Worm (Caenorhabditis elegans) whole organism, mixed stage, embryonic: ENCODE data around the gene W02H5.8.

ENCODE experiments used
- bed-3 ChIP-seq: fragments of 200-800 bp; sonication (Bioruptor generic); optimal IDR thresholded peaks from 3 replicates; lab custom pipeline; 2018; ENCODE audit warnings: mild to moderate bottlenecking, missing genetic modification characterization, moderate library complexity, missing compliant biosample characterization
- blmp-1 ChIP-seq: fragments of 150-350 bp; optimal IDR thresholded peaks from 2 replicates; lab custom pipeline; 2014; ENCODE audit warnings: missing biosample characterization, missing genetic modification characterization
- ceh-39 ChIP-seq: fragments of 150-350 bp; optimal IDR thresholded peaks from 2 replicates; lab custom pipeline; 2014; ENCODE audit warnings: missing biosample characterization, missing genetic modification characterization
- ceh-43 ChIP-seq: fragments of 200-800 bp; sonication (Bioruptor generic); optimal IDR thresholded peaks from 2 replicates; lab custom pipeline; 2018; ENCODE audit warnings: mild to moderate bottlenecking, missing genetic modification characterization, moderate library complexity, missing compliant biosample characterization
- ceh-83 ChIP-seq: fragments of 200-800 bp; sonication (Bioruptor generic); optimal IDR thresholded peaks from 2 replicates; lab custom pipeline; 2018; ENCODE audit warnings: mild to moderate bottlenecking, missing genetic modification characterization, missing compliant biosample characterization
- ces-1 ChIP-seq: fragments of 150-350 bp; optimal IDR thresholded peaks from 2 replicates; lab custom pipeline; 2014; ENCODE audit warnings: missing biosample characterization, missing genetic modification reagents, missing genetic modification characterization
- cnd-1 ChIP-seq: fragments of 200-800 bp; sonication (Bioruptor generic); optimal IDR thresholded peaks from 2 replicates; lab custom pipeline; 2018; ENCODE audit warnings: mild to moderate bottlenecking, missing genetic modification characterization, missing compliant biosample characterization
- elt-1 ChIP-seq: sonication (generic microtip); optimal IDR thresholded peaks from 2 replicates; lab custom pipeline; 2017; ENCODE audit warnings: missing genetic modification characterization, mild to moderate bottlenecking, missing compliant biosample characterization, antibody characterized with exemption, moderate library complexity, borderline replicate concordance; ENCODE audit not compliant: insufficient read depth
- elt-3 ChIP-seq: fragments of 150-350 bp; optimal IDR thresholded peaks from 2 replicates; lab custom pipeline; 2014; ENCODE audit warnings: missing biosample characterization, missing genetic modification characterization
- flh-1 ChIP-seq: fragments of 200-800 bp; sonication (Bioruptor generic); optimal IDR thresholded peaks from 2 replicates; lab custom pipeline; 2018; ENCODE audit warnings: mild to moderate bottlenecking, missing genetic modification characterization, moderate library complexity, missing compliant biosample characterization
- ham-2 ChIP-seq: fragments of 200-800 bp; sonication (Bioruptor generic); optimal IDR thresholded peaks from 2 replicates; lab custom pipeline; 2018; ENCODE audit warnings: mild to moderate bottlenecking, missing genetic modification characterization, missing compliant biosample characterization
- lin-13 ChIP-seq: fragments of 150-350 bp; optimal IDR thresholded peaks from 2 replicates; lab custom pipeline; 2014; ENCODE audit warnings: missing biosample characterization, missing genetic modification characterization
- lin-32 ChIP-seq: fragments of 200-800 bp; sonication (Bioruptor generic); optimal IDR thresholded peaks from 2 replicates; lab custom pipeline; 2018; ENCODE audit warnings: mild to moderate bottlenecking, missing genetic modification characterization, missing compliant biosample characterization
- lsy-2 ChIP-seq: fragments of 150-350 bp; optimal IDR thresholded peaks from 2 replicates; lab custom pipeline; 2014; ENCODE audit warnings: missing biosample characterization, missing genetic modification characterization
- mab-5 ChIP-seq: fragments of 150-350 bp; optimal IDR thresholded peaks from 2 replicates; lab custom pipeline; 2014; ENCODE audit warnings: missing biosample characterization, missing genetic modification characterization
- mep-1 ChIP-seq: fragments of 150-350 bp; optimal IDR thresholded peaks from 2 replicates; lab custom pipeline; 2017; ENCODE audit warnings: missing biosample characterization, missing genetic modification reagents, missing genetic modification characterization, inconsistent platforms
- mls-2 ChIP-seq: sonication (generic microtip); optimal IDR thresholded peaks from 2 replicates; lab custom pipeline; 2016; ENCODE audit warnings: mild to moderate bottlenecking, missing genetic modification characterization, moderate library complexity, missing compliant biosample characterization
- nhr-12 ChIP-seq: fragments of 150-350 bp; optimal IDR thresholded peaks from 2 replicates; lab custom pipeline; 2014; ENCODE audit warnings: missing biosample characterization, missing genetic modification characterization
- nhr-237 ChIP-seq: fragments of 150-350 bp; optimal IDR thresholded peaks from 2 replicates; lab custom pipeline; 2014; ENCODE audit warnings: missing biosample characterization, missing genetic modification characterization
- nhr-28 ChIP-seq: fragments of 150-350 bp; optimal IDR thresholded peaks from 2 replicates; lab custom pipeline; 2014; ENCODE audit warnings: missing biosample characterization, missing genetic modification characterization
- nhr-76 ChIP-seq: sonication (generic microtip); optimal IDR thresholded peaks from 2 replicates; lab custom pipeline; 2017; ENCODE audit warnings: missing biosample characterization, missing genetic modification characterization
- pha-4 ChIP-seq: fragments of 150-350 bp; optimal IDR thresholded peaks from 2 replicates; lab custom pipeline; 2018; ENCODE audit warnings: missing biosample characterization, missing genetic modification reagents, missing genetic modification characterization
- sem-2 ChIP-seq: fragments of 200-800 bp; sonication (Bioruptor generic); optimal IDR thresholded peaks from 2 replicates; lab custom pipeline; 2018; ENCODE audit warnings: mild to moderate bottlenecking, missing genetic modification characterization, missing compliant biosample characterization
- sptf-1 ChIP-seq: sonication (generic microtip); optimal IDR thresholded peaks from 2 replicates; lab custom pipeline; 2017; ENCODE audit warnings: mild to moderate bottlenecking, missing genetic modification characterization, moderate library complexity, missing compliant biosample characterization
- unc-120 ChIP-seq: sonication (generic microtip); optimal IDR thresholded peaks from 2 replicates; lab custom pipeline; 2017; ENCODE audit warnings: missing genetic modification characterization, missing compliant biosample characterization; ENCODE audit not compliant: poor library complexity, severe bottlenecking
- unc-39 ChIP-seq: fragments of 150-350 bp; optimal IDR thresholded peaks from 2 replicates; lab custom pipeline; 2014; ENCODE audit warnings: missing biosample characterization, missing genetic modification characterization
- unc-62 ChIP-seq: fragments of 150-350 bp; optimal IDR thresholded peaks from 2 replicates; lab custom pipeline; 2014; ENCODE audit warnings: missing biosample characterization, missing genetic modification reagents, missing genetic modification characterization
- zip-8 ChIP-seq: fragments of 150-350 bp; optimal IDR thresholded peaks from 2 replicates; lab custom pipeline; 2014; ENCODE audit warnings: missing biosample characterization, missing genetic modification characterization
- ztf-11 ChIP-seq: fragments of 150-350 bp; optimal IDR thresholded peaks from 2 replicates; lab custom pipeline; 2014; ENCODE audit warnings: missing biosample characterization, missing genetic modification characterization

The W02H5.8 gene

DNA sequence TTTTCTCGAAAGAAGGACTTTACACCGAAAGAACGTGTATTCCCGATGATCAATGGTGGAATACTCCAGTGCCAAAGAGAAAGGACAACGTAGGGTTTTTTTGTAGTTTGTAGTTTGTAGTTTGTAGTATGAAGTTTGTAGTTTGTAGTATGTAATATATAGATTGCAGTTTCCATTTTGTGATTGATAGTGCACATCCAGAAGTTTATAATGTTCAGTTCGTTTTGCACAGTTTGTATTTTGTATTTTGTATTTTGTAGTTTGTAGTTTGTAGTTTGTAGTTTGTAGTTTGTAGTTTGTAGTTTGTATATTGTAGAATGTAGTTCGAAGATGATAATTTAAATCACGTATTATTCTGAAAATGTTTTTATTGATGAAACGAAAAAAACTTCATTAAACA lies 35.0 kb downstream of the W02H5.8 start:
- TF ChIP-seq cnd-1 (tag; lab: Kevin White, UChicago) (no peak), elt-1 (tag; lab: Kevin White, UChicago) (no peak), flh-1 (no peak), mab-5 (tag; lab: Kevin White, UChicago) (no peak), nhr-28 (tag; lab: Kevin White, UChicago) (no peak), nhr-76 (tag; lab: Kevin White, UChicago) (no peak), unc-62 (no peak), ceh-83 (GFP tag; lab: Kevin White, UChicago) (no peak), ham-2 (GFP tag; lab: Kevin White, UChicago) (no peak), sem-2 (no peak), ztf-11 (no peak), pha-4 (tag; lab: Kevin White, UChicago) (no peak), lin-32 (GFP tag; lab: Kevin White, UChicago) (no peak), nhr-12 (tag; lab: Kevin White, UChicago) (no peak), sptf-1 (tag; lab: Kevin White, UChicago) (no peak)
- TF ChIP-seq, all 35 proteins: peak for 0

ce11 chrV:2614986-2615687 lies 37.3 kb downstream of the W02H5.8 start, which contains the start of gene F53E10.1:
F53E10.1 (plus strand) TSS chrV:2615310.
- peak; percentile 7 for TF ChIP-seq ceh-83 (GFP tag; lab: Kevin White, UChicago)
- TF ChIP-seq unc-62, result no peak

DNA sequence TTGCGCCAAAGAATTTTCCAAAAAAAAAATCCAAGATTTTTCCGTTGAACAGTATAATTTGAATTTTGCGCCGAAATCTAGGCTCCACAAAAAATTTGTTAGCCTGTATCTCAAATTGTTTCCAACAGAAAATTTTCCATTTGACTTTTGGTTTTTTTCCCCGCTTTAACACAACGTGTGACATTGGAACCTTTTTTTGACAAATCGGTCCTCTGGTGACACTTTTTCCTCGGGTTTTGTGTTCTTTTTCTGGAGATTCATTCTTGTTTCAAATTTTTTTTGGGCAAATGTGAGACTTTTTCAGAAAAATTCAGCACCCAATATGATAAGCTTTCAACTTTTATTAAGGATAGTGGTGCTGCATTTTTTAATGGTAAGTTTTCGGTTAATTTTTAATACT lies 44.1 kb downstream of the W02H5.8 start, which contains the start of gene acr-17:
Gene acr-17 (plus strand): TSS at position 301 of the 400 bp plus-strand sequence.
- TF ChIP-seq sem-2 (no peak), unc-120 (tag; lab: Kevin White, UChicago) (no peak), zip-8 (tag; lab: Kevin White, UChicago) (no peak), bed-3 (GFP tag; lab: Kevin White, UChicago) (no peak), blmp-1 (tag; lab: Kevin White, UChicago) (no peak), ces-1 (no peak), lsy-2 (tag; lab: Kevin White, UChicago) (no peak), mls-2 (tag; lab: Kevin White, UChicago) (no peak), unc-39 (tag; lab: Kevin White, UChicago) (no peak), nhr-237 (tag; lab: Kevin White, UChicago) (no peak), ceh-39 (tag; lab: Kevin White, UChicago) (no peak), lin-13 (tag; lab: Kevin White, UChicago) (no peak)

ce11 chrV:2603056-2603455 lies 49.4 kb downstream of the W02H5.8 start, which contains the start of gene F53E10.6:
F53E10.6 (minus strand) TSS chrV:2603063.
- TF ChIP-seq lin-32 (GFP tag; lab: Kevin White, UChicago) (no peak), ces-1 (peak; percentile 6), lin-13 (tag; lab: Kevin White, UChicago) (no peak), elt-1 (tag; lab: Kevin White, UChicago) (no peak)

DNA sequence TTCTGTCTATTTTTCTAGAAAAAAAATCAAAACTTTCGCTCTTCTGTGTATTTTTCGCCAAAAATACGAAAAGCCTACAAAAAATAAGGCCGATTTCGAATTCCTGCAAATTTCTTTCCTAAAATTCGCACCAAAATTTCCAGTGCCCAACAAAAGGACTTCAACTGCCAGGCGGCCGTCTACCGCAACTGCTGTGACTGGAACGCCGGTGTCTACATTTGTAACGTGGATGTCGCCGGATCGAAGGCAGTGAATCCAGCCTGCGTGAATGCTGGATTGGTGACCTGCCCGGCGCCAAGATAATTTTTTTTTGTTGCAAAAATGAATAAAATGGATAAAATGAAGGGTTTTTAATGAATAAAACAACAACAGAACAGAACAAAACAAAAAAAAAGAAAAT lies 50.6 kb downstream of the W02H5.8 start:
- TF ChIP-seq lsy-2 (tag; lab: Kevin White, UChicago) (no peak), elt-1 (tag; lab: Kevin White, UChicago) (no peak), elt-3 (no peak), unc-62 (no peak), zip-8 (tag; lab: Kevin White, UChicago) (no peak), ham-2 (GFP tag; lab: Kevin White, UChicago) (no peak), unc-120 (tag; lab: Kevin White, UChicago) (no peak), blmp-1 (tag; lab: Kevin White, UChicago) (no peak), sem-2 (no peak), nhr-76 (tag; lab: Kevin White, UChicago) (no peak), ces-1 (no peak), cnd-1 (tag; lab: Kevin White, UChicago) (no peak), nhr-28 (tag; lab: Kevin White, UChicago) (no peak)

ce11 chrV:2600543-2600942 lies 51.9 kb downstream of the W02H5.8 start:
- TF ChIP-seq ces-1 (peak; percentile 36), unc-120 (tag; lab: Kevin White, UChicago) (peak; percentile 38), lsy-2 (tag; lab: Kevin White, UChicago) (peak; percentile 38), bed-3 (GFP tag; lab: Kevin White, UChicago) (no peak), ceh-43 (GFP tag; lab: Kevin White, UChicago) (no peak), mep-1 (tag; lab: Kevin White, UChicago) (peak; percentile 48), nhr-237 (tag; lab: Kevin White, UChicago) (peak; percentile 63)
